Worm (Caenorhabditis elegans): Measurements from ENCODE around the gene F39C12.1.

The F39C12.1 gene

DNA sequence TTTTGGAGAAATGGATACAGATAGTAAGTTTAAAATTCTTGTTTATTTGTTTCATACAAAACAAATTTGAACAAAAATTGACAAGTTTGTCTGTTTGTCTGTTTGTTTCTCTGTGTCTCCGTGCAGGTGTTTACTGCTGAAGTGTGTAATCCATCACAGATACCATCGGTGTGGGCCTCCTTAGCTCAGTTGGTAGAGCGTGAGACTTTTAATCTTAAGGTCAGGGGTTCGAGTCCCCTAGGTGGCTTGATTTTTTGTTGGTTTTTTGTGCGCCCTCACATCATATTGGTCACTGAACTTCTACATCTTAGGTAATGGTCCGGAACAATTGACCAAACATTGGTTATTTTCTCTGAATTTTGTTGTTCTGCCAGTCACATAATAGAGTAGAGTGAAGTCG lies 64.0 kb downstream of the F39C12.1 start:
- peak; percentile 62; the same call in 1 of the 2 replicates for TF ChIP-seq ceh-40 (GFP tag; IDR thresholded peaks at IDR 0.05)
- peak; percentile 81 for TF ChIP-seq ekl-4 (GFP tag; IDR thresholded peaks at IDR 0.05)
- TF ChIP-seq snpc-4 (GFP tag; optimal IDR thresholded peaks at IDR 0.05) = peak; percentile 75
- peak in 3 of 4 experiments; percentile 37 to 70 (median 67) for TF ChIP-seq snpc-4 (tag; optimal IDR thresholded peaks at IDR 0.05)
- TF ChIP-seq rpc-1 (optimal IDR thresholded peaks at IDR 0.05) = peak; percentile 85
- peak; percentile 97 for TF ChIP-seq rpc-1 (tag; optimal IDR thresholded peaks at IDR 0.05)
- no peak for TF ChIP-seq nhr-120 (GFP tag; IDR thresholded peaks at IDR 0.05)
- TF ChIP-seq F57A8.1 (GFP tag; optimal IDR thresholded peaks at IDR 0.05) = peak; percentile 58
- no peak for TF ChIP-seq ceh-58 (GFP tag; IDR thresholded peaks at IDR 0.05)
- peak; percentile 23 for TF ChIP-seq fkh-3 (tag; optimal IDR thresholded peaks at IDR 0.05)
- TF ChIP-seq Y56A3A.18 (GFP tag; IDR thresholded peaks at IDR 0.05) = peak; percentile 88
- TF ChIP-seq F23B12.7 (tag; optimal IDR thresholded peaks at IDR 0.05; ENCODE audit: insufficient read depth) = peak; percentile 77
- no peak for TF ChIP-seq cebp-2 (GFP tag; IDR thresholded peaks at IDR 0.05)
- no peak for TF ChIP-seq efl-1 (GFP tag; optimal IDR thresholded peaks at IDR 0.05)
- TF ChIP-seq D2030.7 (GFP tag; IDR thresholded peaks at IDR 0.05) = peak; percentile 75
- peak; percentile 8 for TF ChIP-seq hlh-12 (tag; optimal IDR thresholded peaks at IDR 0.05)
- peak; percentile 69 for TF ChIP-seq attf-5 (GFP tag; optimal IDR thresholded peaks at IDR 0.05)
- TF ChIP-seq ztf-22 (GFP tag; optimal IDR thresholded peaks at IDR 0.05) = no peak
- TF ChIP-seq attf-6 (GFP tag; IDR thresholded peaks at IDR 0.05) = peak; percentile 73
- no peak for TF ChIP-seq ztf-3 (GFP tag; optimal IDR thresholded peaks at IDR 0.05)
- TF ChIP-seq athp-1 (tag; optimal IDR thresholded peaks at IDR 0.05) = peak; percentile 59
- peak; percentile 16; the same call in 1 of the 2 replicates for TF ChIP-seq Y53F4B.3 (GFP tag; IDR thresholded peaks at IDR 0.05)
- TF ChIP-seq B0336.3 (GFP tag; IDR thresholded peaks at IDR 0.05) = no peak
- TF ChIP-seq F37B4.10 (GFP tag; IDR thresholded peaks at IDR 0.05) = no peak
- peak; percentile 77; the same call in 1 of the 2 replicates for TF ChIP-seq egl-44 (GFP tag; IDR thresholded peaks at IDR 0.05)
- TF ChIP-seq egl-18 (GFP tag; IDR thresholded peaks at IDR 0.05) = no peak
- no peak for TF ChIP-seq bed-2 (GFP tag; IDR thresholded peaks at IDR 0.05)
- no peak for TF ChIP-seq C06A6.2 (GFP tag; conservative IDR thresholded peaks at IDR 0.05)
- TF ChIP-seq rec-8 (tag; optimal IDR thresholded peaks at IDR 0.05) = peak; percentile 54 to 83
- TF ChIP-seq snpc-1.1 (tag; optimal IDR thresholded peaks at IDR 0.05; ENCODE audit: insufficient read depth) = peak; percentile 35
- TF ChIP-seq sdz-38 (tag; optimal IDR thresholded peaks at IDR 0.05) = no peak
- peak; percentile 67; the same call in 1 of the 2 replicates for TF ChIP-seq nfyb-1 (GFP tag; IDR thresholded peaks at IDR 0.05)
- no peak for TF ChIP-seq F57C9.4 (tag; optimal IDR thresholded peaks at IDR 0.05)
- TF ChIP-seq rcor-1 (GFP tag; IDR thresholded peaks at IDR 0.05) = peak; percentile 69
- peak; percentile 12 for TF ChIP-seq ets-4 (GFP tag; optimal IDR thresholded peaks at IDR 0.05)
- TF ChIP-seq ztf-18 (tag; optimal IDR thresholded peaks at IDR 0.05) = peak; percentile 53
- TF ChIP-seq F10E7.11 (tag; optimal IDR thresholded peaks at IDR 0.05) = no peak
- TF ChIP-seq K11D2.4 (GFP tag; IDR thresholded peaks at IDR 0.05) = peak; percentile 45; the same call in 1 of the 2 replicates
- TF ChIP-seq him-1 (tag; optimal IDR thresholded peaks at IDR 0.05) = peak; percentile 93
- TF ChIP-seq attf-3 (GFP tag; conservative IDR thresholded peaks at IDR 0.05) = no peak
- peak; percentile 78 for TF ChIP-seq hmg-1.2 (GFP tag; IDR thresholded peaks at IDR 0.05)
- no peak for TF ChIP-seq dox-1 (GFP tag; IDR thresholded peaks at IDR 0.05)
- no peak for TF ChIP-seq nfya-1 (tag; optimal IDR thresholded peaks at IDR 0.05; ENCODE audit: borderline replicate concordance, insufficient read depth)
- TF ChIP-seq lsl-1 (GFP tag; optimal IDR thresholded peaks at IDR 0.05) = no peak
- no peak for TF ChIP-seq tlf-1 (GFP tag; optimal IDR thresholded peaks at IDR 0.05)
- no peak for TF ChIP-seq nhr-179 (tag; optimal IDR thresholded peaks at IDR 0.05)
- TF ChIP-seq lin-35 (GFP tag; optimal IDR thresholded peaks at IDR 0.05) = peak in 1 of 3 experiments; percentile 53
- peak; percentile 57 for TF ChIP-seq ceh-27 (GFP tag; optimal IDR thresholded peaks at IDR 0.05)
- TF ChIP-seq nhr-80 (tag; optimal IDR thresholded peaks at IDR 0.05) = peak; percentile 34
